Worm (Caenorhabditis elegans) whole organism, L3 larva: ENCODE data around the gene nhr-190.

ENCODE experiments used
- R02D3.7 ChIP-seq: fragments of 150-350 bp; optimal IDR thresholded peaks from 2 replicates; lab custom pipeline; 2014; ENCODE audit warnings: missing biosample characterization, missing genetic modification characterization
- ZK546.5 ChIP-seq: sonication (generic microtip); optimal IDR thresholded peaks from 2 replicates; lab custom pipeline; 2017; ENCODE audit warnings: missing biosample characterization, missing genetic modification characterization
- aly-2 ChIP-seq: fragments of 150-350 bp; optimal IDR thresholded peaks from 2 replicates; lab custom pipeline; 2014; ENCODE audit warnings: missing biosample characterization, missing genetic modification characterization
- ama-1 ChIP-seq: fragments of 150-350 bp; optimal IDR thresholded peaks from 2 replicates; lab custom pipeline; 2018
- ceh-28 ChIP-seq: fragments of 150-350 bp; optimal IDR thresholded peaks from 2 replicates; lab custom pipeline; 2014; ENCODE audit warnings: missing biosample characterization, missing genetic modification reagents, missing genetic modification characterization
- ceh-82 ChIP-seq: fragments of 150-350 bp; optimal IDR thresholded peaks from 2 replicates; lab custom pipeline; 2014; ENCODE audit warnings: missing biosample characterization, missing genetic modification characterization
- ceh-9 ChIP-seq: sonication (generic microtip); optimal IDR thresholded peaks from 2 replicates; lab custom pipeline; 2018; ENCODE audit warnings: missing biosample characterization, missing genetic modification characterization
- daf-12 ChIP-seq: fragments of 150-350 bp; optimal IDR thresholded peaks from 2 replicates; lab custom pipeline; 2014; ENCODE audit warnings: missing biosample characterization, missing genetic modification reagents, missing genetic modification characterization
- egl-5 ChIP-seq: fragments of 150-350 bp; optimal IDR thresholded peaks from 2 replicates; lab custom pipeline; 2017; ENCODE audit warnings: missing biosample characterization, missing genetic modification reagents, missing genetic modification characterization, inconsistent platforms
- elt-1 ChIP-seq: fragments of 150-350 bp; optimal IDR thresholded peaks from 2 replicates; lab custom pipeline; 2014; ENCODE audit warnings: missing biosample characterization, missing genetic modification characterization
- elt-2 ChIP-seq: sonication (generic microtip); optimal IDR thresholded peaks from 2 replicates; lab custom pipeline; 2016; ENCODE audit warnings: missing genetic modification reagents, mild to moderate bottlenecking, missing genetic modification characterization, missing compliant biosample characterization
- fkh-10 ChIP-seq: sonication (generic microtip); optimal IDR thresholded peaks from 2 replicates; lab custom pipeline; 2017; ENCODE audit warnings: missing biosample characterization, missing genetic modification reagents, missing genetic modification characterization
- fkh-2 ChIP-seq: fragments of 150-350 bp; optimal IDR thresholded peaks from 2 replicates; lab custom pipeline; 2014; ENCODE audit warnings: missing biosample characterization, missing genetic modification reagents, missing genetic modification characterization
- hmg-11 ChIP-seq: sonication (generic microtip); optimal IDR thresholded peaks from 2 replicates; lab custom pipeline; 2016; ENCODE audit warnings: missing genetic modification characterization, missing compliant biosample characterization
- lin-15B ChIP-seq: fragments of 150-350 bp; optimal IDR thresholded peaks from 2 replicates; lab custom pipeline; 2014; ENCODE audit warnings: missing biosample characterization, missing genetic modification characterization
- lin-39 ChIP-seq: fragments of 150-350 bp; optimal IDR thresholded peaks from 2 replicates; lab custom pipeline; 2018; ENCODE audit warnings: missing biosample characterization, missing genetic modification reagents, missing genetic modification characterization
- lsy-12 ChIP-seq: sonication (generic microtip); optimal IDR thresholded peaks from 2 replicates; lab custom pipeline; 2016; ENCODE audit warnings: mild to moderate bottlenecking, missing genetic modification characterization, missing compliant biosample characterization
- mml-1 ChIP-seq: fragments of 150-350 bp; sonication (generic microtip); optimal IDR thresholded peaks from 3 replicates; lab custom pipeline; 2014; ENCODE audit warnings: missing biosample characterization, missing genetic modification characterization
- nfya-1 ChIP-seq: sonication (generic microtip); optimal IDR thresholded peaks from 2 replicates; lab custom pipeline; 2017; ENCODE audit warnings: missing genetic modification characterization, mild to moderate bottlenecking, missing compliant biosample characterization, antibody characterized with exemption, moderate library complexity; ENCODE audit not compliant: insufficient read depth
- nhr-12 ChIP-seq: fragments of 150-350 bp; optimal IDR thresholded peaks from 2 replicates; lab custom pipeline; 2014; ENCODE audit warnings: missing biosample characterization, missing genetic modification characterization
- nhr-23 ChIP-seq: fragments of 150-350 bp; optimal IDR thresholded peaks from 2 replicates; lab custom pipeline; 2014; ENCODE audit warnings: missing biosample characterization, missing genetic modification reagents, missing genetic modification characterization
- nhr-237 ChIP-seq: fragments of 150-350 bp; optimal IDR thresholded peaks from 2 replicates; lab custom pipeline; 2014; ENCODE audit warnings: missing biosample characterization, missing genetic modification characterization
- nhr-25 ChIP-seq: sonication (generic microtip); optimal IDR thresholded peaks from 2 replicates; lab custom pipeline; 2017; ENCODE audit warnings: missing biosample characterization, missing genetic modification characterization
- nhr-28 ChIP-seq: fragments of 150-350 bp; optimal IDR thresholded peaks from 2 replicates; lab custom pipeline; 2014; ENCODE audit warnings: missing biosample characterization, missing genetic modification characterization
- nhr-43 ChIP-seq: sonication (generic microtip); optimal IDR thresholded peaks from 2 replicates; lab custom pipeline; 2016; ENCODE audit warnings: mild to moderate bottlenecking, missing genetic modification characterization, missing compliant biosample characterization; ENCODE audit not compliant: poor library complexity, severe bottlenecking
- nhr-77 ChIP-seq: fragments of 150-350 bp; optimal IDR thresholded peaks from 2 replicates; lab custom pipeline; 2014; ENCODE audit warnings: missing biosample characterization, missing genetic modification characterization
- skn-1 ChIP-seq: fragments of 150-350 bp; optimal IDR thresholded peaks from 2 replicates; lab custom pipeline; 2014; ENCODE audit warnings: missing biosample characterization, missing genetic modification characterization
- unc-39 ChIP-seq: sonication (generic microtip); optimal IDR thresholded peaks from 4 replicates; lab custom pipeline; 2017; ENCODE audit warnings: missing biosample characterization, missing genetic modification characterization
- unc-62 ChIP-seq: fragments of 150-350 bp; sonication (generic microtip); optimal IDR thresholded peaks from 4 replicates; lab custom pipeline; 2014; ENCODE audit warnings: missing biosample characterization, missing genetic modification reagents, missing genetic modification characterization
- zag-1 ChIP-seq: fragments of 150-350 bp; optimal IDR thresholded peaks from 2 replicates; lab custom pipeline; 2014; ENCODE audit warnings: missing biosample characterization, missing genetic modification characterization
- ztf-11 ChIP-seq: fragments of 150-350 bp; optimal IDR thresholded peaks from 2 replicates; lab custom pipeline; 2014; ENCODE audit warnings: missing biosample characterization, missing genetic modification characterization
- ztf-4 ChIP-seq: fragments of 150-350 bp; optimal IDR thresholded peaks from 2 replicates; lab custom pipeline; 2014; ENCODE audit warnings: missing biosample characterization, missing genetic modification characterization

Gene nhr-190

ce11 chrV:604105-604504 lies 38.6 kb downstream of the nhr-190 start, which contains the start of gene srlf-37:
srlf-37 (minus strand) TSS chrV:604205.
- TF ChIP-seq ztf-11 (tag; lab: Kevin White, UChicago) (no peak), nhr-77 (no peak), nhr-28 (tag; lab: Kevin White, UChicago) (no peak), nhr-237 (tag; lab: Kevin White, UChicago) (no peak), unc-62 (GFP tag; lab: Kevin White, UChicago) (no peak), fkh-2 (tag; lab: Kevin White, UChicago) (no peak), unc-39 (tag; lab: Kevin White, UChicago) (no peak), ceh-28 (no peak), nhr-12 (tag; lab: Kevin White, UChicago) (no peak), lin-15B (tag; lab: Kevin White, UChicago) (no peak)

- TF ChIP-seq lin-39 (tag; lab: Kevin White, UChicago), result no peak
- no peak for TF ChIP-seq ceh-28
- no peak for TF ChIP-seq elt-2
- no peak for TF ChIP-seq R02D3.7 (tag; lab: Kevin White, UChicago)
- TF ChIP-seq nhr-12 (tag; lab: Kevin White, UChicago), result no peak
- no peak for TF ChIP-seq nhr-25 (tag; lab: Kevin White, UChicago)
- no peak for TF ChIP-seq lsy-12
- no peak for TF ChIP-seq aly-2 (tag; lab: Kevin White, UChicago)
- TF ChIP-seq ztf-11 (tag; lab: Kevin White, UChicago), result no peak
- TF ChIP-seq fkh-2 (tag; lab: Kevin White, UChicago), result no peak
- no peak for TF ChIP-seq ama-1 (lab: Kevin White, UChicago)
- TF ChIP-seq ZK546.5 (tag; lab: Kevin White, UChicago), result no peak
- no peak for TF ChIP-seq fkh-10 (GFP tag; lab: Kevin White, UChicago)
- no peak for TF ChIP-seq ztf-4 (tag; lab: Kevin White, UChicago)
- no peak for TF ChIP-seq nhr-77
- TF ChIP-seq unc-39 (tag; lab: Kevin White, UChicago), result no peak
- no peak for TF ChIP-seq skn-1 (tag; lab: Kevin White, UChicago)
- TF ChIP-seq zag-1 (tag; lab: Kevin White, UChicago), result no peak
- no peak for TF ChIP-seq mml-1 (tag; lab: Kevin White, UChicago)
These were observed 42.5 kb downstream of the nhr-190 start, which contains the start of gene nhr-251 for ce11 chrV:600231-600630. nhr-251 (plus strand) TSS chrV:600531.

- TF ChIP-seq nhr-237 (tag; lab: Kevin White, UChicago) (no peak), lin-15B (tag; lab: Kevin White, UChicago) (no peak)
- TF ChIP-seq, all 47 proteins: peak for 0
These were observed 42.9 kb downstream of the nhr-190 start for ce11 chrV:599783-600182.

- TF ChIP-seq hmg-11 (tag; lab: Kevin White, UChicago) (no peak), fkh-2 (tag; lab: Kevin White, UChicago) (no peak), egl-5 (tag; lab: Kevin White, UChicago) (no peak), lsy-12 (no peak), ama-1 (lab: Kevin White, UChicago) (no peak), nhr-237 (tag; lab: Kevin White, UChicago) (no peak), ceh-82 (tag; lab: Kevin White, UChicago) (no peak), ZK546.5 (tag; lab: Kevin White, UChicago) (no peak), elt-2 (no peak), nfya-1 (tag; lab: Kevin White, UChicago) (no peak), daf-12 (tag; lab: Kevin White, UChicago) (no peak), nhr-28 (tag; lab: Kevin White, UChicago) (no peak), nhr-25 (tag; lab: Kevin White, UChicago) (no peak), lin-39 (tag; lab: Kevin White, UChicago) (no peak)
These were observed 44.1 kb downstream of the nhr-190 start for ce11 chrV:598626-599025.

ce11 chrV:597823-598222 lies 44.9 kb downstream of the nhr-190 start:
- TF ChIP-seq nhr-23 (tag; lab: Kevin White, UChicago) (peak; percentile 58), elt-1 (tag; lab: Kevin White, UChicago) (peak; percentile 85), nhr-43 (tag; lab: Kevin White, UChicago) (no peak)

ce11 chrV:596923-597322 lies 45.8 kb downstream of the nhr-190 start:
- TF ChIP-seq lin-39 (tag; lab: Kevin White, UChicago) (no peak), ceh-9 (no peak), nhr-25 (tag; lab: Kevin White, UChicago) (peak; percentile 40), elt-1 (tag; lab: Kevin White, UChicago) (peak; percentile 88), nhr-23 (tag; lab: Kevin White, UChicago) (peak; percentile 59), ZK546.5 (tag; lab: Kevin White, UChicago) (no peak)
